Worm (Caenorhabditis elegans): ENCODE data around the gene C15C8.6.

Gene C15C8.6

DNA sequence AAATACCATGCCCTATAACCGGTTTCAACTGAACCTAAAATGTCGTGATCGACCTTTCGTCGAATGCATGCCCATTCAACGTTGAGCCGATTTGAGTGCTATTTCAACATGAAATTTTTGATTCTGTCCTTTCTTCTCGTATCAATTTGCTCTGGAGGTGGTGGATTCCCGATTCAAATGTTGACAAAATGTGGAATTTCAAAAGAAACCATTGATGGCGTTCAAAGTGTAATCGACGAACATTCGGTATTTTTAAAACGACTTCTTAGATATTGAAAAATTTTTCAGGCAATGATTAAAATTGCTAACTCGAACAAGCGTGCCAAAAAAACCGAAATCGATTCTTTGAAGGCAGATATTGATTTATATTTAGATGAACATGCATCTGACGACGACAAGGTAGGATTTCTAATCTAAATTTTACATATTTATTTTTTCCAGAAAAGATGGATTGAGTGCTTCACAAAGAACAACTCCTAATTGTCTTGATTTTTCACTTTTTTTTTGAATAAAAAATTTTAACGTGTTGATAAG is 24.2 kb downstream of the C15C8.6 start, which contains the start of gene R11D1.13:
Gene R11D1.13, plus strand, starts transcription at position 51 of the 534 bp plus-strand sequence.
- TF ChIP-seq sem-4 (tag; optimal IDR thresholded peaks at IDR 0.05) (no peak), sma-9 (GFP tag; optimal IDR thresholded peaks at IDR 0.05) (no peak), sma-9 (tag; optimal IDR thresholded peaks at IDR 0.05) (no peak), nhr-12 (tag; optimal IDR thresholded peaks at IDR 0.05) (no peak), unc-62 (GFP tag; optimal IDR thresholded peaks at IDR 0.05) (no peak), ztf-4 (tag; optimal IDR thresholded peaks at IDR 0.05) (no peak), elt-1 (tag; optimal IDR thresholded peaks at IDR 0.05) (no peak), ama-1 (optimal IDR thresholded peaks at IDR 0.05) (no peak), blmp-1 (tag; optimal IDR thresholded peaks at IDR 0.05; ENCODE audit: insufficient read depth) (no peak), unc-55 (GFP tag; optimal IDR thresholded peaks at IDR 0.05) (no peak), lsy-2 (tag; optimal IDR thresholded peaks at IDR 0.05) (no peak), egl-27 (tag; optimal IDR thresholded peaks at IDR 0.05) (no peak), nhr-23 (tag; optimal IDR thresholded peaks at IDR 0.05) (no peak), dmd-4 (tag; optimal IDR thresholded peaks at IDR 0.05) (no peak), mab-5 (tag; optimal IDR thresholded peaks at IDR 0.05) (no peak), ztf-1 (GFP tag; conservative IDR thresholded peaks at IDR 0.05) (no peak), lin-13 (GFP tag; optimal IDR thresholded peaks at IDR 0.05) (no peak), Y55F3AM.14 (GFP tag; optimal IDR thresholded peaks at IDR 0.05) (no peak)

DNA sequence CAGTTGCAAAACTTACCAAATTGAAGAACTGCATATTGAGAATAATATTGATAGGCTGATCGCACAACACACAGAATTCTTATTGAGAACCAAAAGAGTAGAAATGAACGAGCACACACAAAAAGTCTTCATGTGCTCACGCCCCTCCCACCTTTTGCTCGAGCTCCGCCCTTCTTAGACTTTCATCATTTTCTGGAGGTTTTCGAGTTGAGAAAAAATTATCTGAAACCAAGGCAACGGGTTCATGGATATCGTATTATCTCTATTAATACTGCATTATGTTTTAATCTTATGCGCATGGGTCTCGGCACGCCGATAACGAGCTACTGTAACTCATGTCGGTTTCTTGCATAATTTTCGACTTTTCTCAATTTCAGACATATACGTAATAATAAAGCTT is 25.5 kb downstream of the C15C8.6 start, which contains the start of gene R11D1.12:
Gene R11D1.12, minus strand, starts transcription at position 101 of the 400 bp plus-strand sequence.
- TF ChIP-seq ceh-16 (tag; optimal IDR thresholded peaks at IDR 0.05) (no peak), peb-1 (tag; optimal IDR thresholded peaks at IDR 0.05) (no peak), unc-39 (tag; optimal IDR thresholded peaks at IDR 0.05) (no peak), alr-1 (tag; optimal IDR thresholded peaks at IDR 0.05) (no peak), nhr-77 (tag; optimal IDR thresholded peaks at IDR 0.05) (no peak), unc-55 (GFP tag; optimal IDR thresholded peaks at IDR 0.05) (no peak), sma-3 (GFP tag; optimal IDR thresholded peaks at IDR 0.05) (no peak), sem-4 (tag; optimal IDR thresholded peaks at IDR 0.05) (no peak), nhr-12 (tag; optimal IDR thresholded peaks at IDR 0.05) (no peak), unc-62 (GFP tag; optimal IDR thresholded peaks at IDR 0.05) (no peak), nhr-11 (tag; optimal IDR thresholded peaks at IDR 0.05) (no peak), elt-3 (tag; optimal IDR thresholded peaks at IDR 0.05) (no peak), zag-1 (tag; optimal IDR thresholded peaks at IDR 0.05) (no peak), ceh-82 (tag; optimal IDR thresholded peaks at IDR 0.05) (no peak), elt-1 (tag; optimal IDR thresholded peaks at IDR 0.05) (no peak), mdl-1 (tag; optimal IDR thresholded peaks at IDR 0.05) (no peak)

DNA sequence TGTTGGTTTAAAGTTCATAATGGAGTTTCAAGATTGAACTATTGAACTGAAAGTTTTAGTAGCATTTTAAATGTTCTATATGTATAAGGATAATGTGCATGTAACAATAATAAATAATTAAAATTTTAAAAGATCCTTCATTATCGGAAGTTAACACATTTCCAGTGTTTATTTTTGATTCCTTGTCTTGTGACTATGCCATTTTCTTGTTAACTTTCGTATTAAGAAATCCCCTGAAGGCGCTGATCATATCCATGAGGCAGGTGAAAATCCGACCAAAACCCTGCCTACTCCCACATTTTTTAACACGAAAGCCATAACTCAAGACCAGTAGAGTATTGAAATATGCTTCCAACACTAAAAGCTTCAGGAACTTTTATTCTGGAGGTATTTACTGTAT is 31.6 kb downstream of the C15C8.6 start, which contains the start of gene R11D1.7:
Gene R11D1.7, plus strand, starts transcription at position 301 of the 400 bp plus-strand sequence.
- TF ChIP-seq dmd-4 (tag; optimal IDR thresholded peaks at IDR 0.05) (no peak), gmeb-1 (tag; optimal IDR thresholded peaks at IDR 0.05) (no peak), blmp-1 (tag; optimal IDR thresholded peaks at IDR 0.05; ENCODE audit: insufficient read depth) (no peak), nhr-6 (tag; optimal IDR thresholded peaks at IDR 0.05) (no peak), snpc-4 (tag; optimal IDR thresholded peaks at IDR 0.05) (no peak), mbf-1 (tag; optimal IDR thresholded peaks at IDR 0.05) (no peak)

DNA sequence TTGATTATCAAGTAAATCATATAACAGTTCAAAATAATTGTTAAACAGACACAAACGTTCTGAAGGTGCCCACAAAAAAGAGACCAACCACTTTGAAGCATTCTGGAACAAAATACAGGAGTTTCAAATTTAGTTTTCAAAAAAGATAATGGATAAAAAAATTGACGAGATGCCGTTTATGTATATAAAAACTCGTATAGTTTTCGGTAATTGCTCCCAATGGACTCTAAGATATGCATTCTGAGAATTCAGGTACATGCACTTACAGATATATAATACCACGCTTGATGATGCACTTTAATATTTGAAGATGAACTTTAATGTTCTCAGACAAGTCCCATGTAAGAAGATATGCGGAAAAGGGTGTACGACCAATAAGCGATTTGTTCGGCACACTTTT is 32.7 kb downstream of the C15C8.6 start, which contains the start of gene str-181:
Gene str-181, minus strand, starts transcription at position 101 of the 400 bp plus-strand sequence.
- TF ChIP-seq ceh-16 (tag; optimal IDR thresholded peaks at IDR 0.05) (no peak), mbf-1 (tag; optimal IDR thresholded peaks at IDR 0.05) (no peak), ztf-1 (GFP tag; conservative IDR thresholded peaks at IDR 0.05) (no peak), elt-3 (tag; optimal IDR thresholded peaks at IDR 0.05) (no peak), elt-1 (tag; optimal IDR thresholded peaks at IDR 0.05) (no peak), mab-5 (tag; optimal IDR thresholded peaks at IDR 0.05) (no peak), nhr-237 (tag; optimal IDR thresholded peaks at IDR 0.05) (no peak), peb-1 (tag; optimal IDR thresholded peaks at IDR 0.05) (no peak), unc-39 (tag; optimal IDR thresholded peaks at IDR 0.05) (no peak), R02D3.7 (tag; optimal IDR thresholded peaks at IDR 0.05) (no peak)

DNA sequence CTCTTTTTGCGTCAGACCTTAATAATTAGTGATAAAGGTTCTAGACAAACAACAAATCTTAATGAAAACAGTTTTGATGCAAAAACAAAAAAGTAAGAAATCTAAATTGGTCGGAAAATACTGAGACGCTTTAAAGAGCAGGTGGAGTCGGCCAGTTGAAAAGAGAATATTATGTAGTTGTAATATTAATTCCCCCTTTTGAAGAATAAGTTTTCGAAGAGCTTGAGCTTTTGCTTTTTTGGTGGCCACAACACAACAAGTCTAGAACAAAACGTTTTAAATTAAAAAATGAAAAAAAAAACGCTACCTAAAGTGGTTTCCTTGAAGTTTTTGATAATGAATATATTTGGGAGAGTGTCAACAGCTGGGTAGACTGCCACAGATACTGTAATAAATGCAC is 34.9 kb downstream of the C15C8.6 start, which contains the start of gene str-178:
Gene str-178, minus strand, starts transcription at position 101 of the 400 bp plus-strand sequence.
- TF ChIP-seq nhr-6 (tag; optimal IDR thresholded peaks at IDR 0.05) (no peak), nhr-12 (tag; optimal IDR thresholded peaks at IDR 0.05) (no peak)

All from whole organism, L2 larva.